Worm (Caenorhabditis elegans) whole organism, mixed stage, embryonic: ENCODE measurements around the gene cec-4.

Experiments used
- ceh-39 ChIP-seq: fragments of 150-350 bp; optimal IDR thresholded peaks from 2 replicates; lab custom pipeline; 2014; ENCODE audit warnings: missing biosample characterization, missing genetic modification characterization
- ceh-83 ChIP-seq: fragments of 200-800 bp; sonication (Bioruptor generic); optimal IDR thresholded peaks from 2 replicates; lab custom pipeline; 2018; ENCODE audit warnings: mild to moderate bottlenecking, missing genetic modification characterization, missing compliant biosample characterization
- ces-1 ChIP-seq: fragments of 150-350 bp; optimal IDR thresholded peaks from 2 replicates; lab custom pipeline; 2014; ENCODE audit warnings: missing biosample characterization, missing genetic modification reagents, missing genetic modification characterization
- cnd-1 ChIP-seq: fragments of 200-800 bp; sonication (Bioruptor generic); optimal IDR thresholded peaks from 2 replicates; lab custom pipeline; 2018; ENCODE audit warnings: mild to moderate bottlenecking, missing genetic modification characterization, missing compliant biosample characterization
- drap-1 ChIP-seq: fragments of 200-800 bp; sonication (Bioruptor generic); optimal IDR thresholded peaks from 3 replicates; lab custom pipeline; 2018; ENCODE audit warnings: mild to moderate bottlenecking, missing genetic modification characterization, missing compliant biosample characterization
- elt-1 ChIP-seq: sonication (generic microtip); optimal IDR thresholded peaks from 2 replicates; lab custom pipeline; 2017; ENCODE audit warnings: missing genetic modification characterization, mild to moderate bottlenecking, missing compliant biosample characterization, antibody characterized with exemption, moderate library complexity, borderline replicate concordance; ENCODE audit not compliant: insufficient read depth
- elt-3 ChIP-seq: fragments of 150-350 bp; optimal IDR thresholded peaks from 2 replicates; lab custom pipeline; 2014; ENCODE audit warnings: missing biosample characterization, missing genetic modification characterization
- lin-32 ChIP-seq: fragments of 200-800 bp; sonication (Bioruptor generic); optimal IDR thresholded peaks from 2 replicates; lab custom pipeline; 2018; ENCODE audit warnings: mild to moderate bottlenecking, missing genetic modification characterization, missing compliant biosample characterization
- mep-1 ChIP-seq: fragments of 150-350 bp; optimal IDR thresholded peaks from 2 replicates; lab custom pipeline; 2017; ENCODE audit warnings: missing biosample characterization, missing genetic modification reagents, missing genetic modification characterization, inconsistent platforms
- nhr-12 ChIP-seq: fragments of 150-350 bp; optimal IDR thresholded peaks from 2 replicates; lab custom pipeline; 2014; ENCODE audit warnings: missing biosample characterization, missing genetic modification characterization
- nhr-28 ChIP-seq: fragments of 150-350 bp; optimal IDR thresholded peaks from 2 replicates; lab custom pipeline; 2014; ENCODE audit warnings: missing biosample characterization, missing genetic modification characterization
- pha-4 ChIP-seq: fragments of 150-350 bp; optimal IDR thresholded peaks from 2 replicates; lab custom pipeline; 2018; ENCODE audit warnings: missing biosample characterization, missing genetic modification reagents, missing genetic modification characterization
- sem-2 ChIP-seq: fragments of 200-800 bp; sonication (Bioruptor generic); optimal IDR thresholded peaks from 2 replicates; lab custom pipeline; 2018; ENCODE audit warnings: mild to moderate bottlenecking, missing genetic modification characterization, missing compliant biosample characterization
- snpc-4 ChIP-seq: fragments of 150-350 bp; optimal IDR thresholded peaks from 2 replicates; lab custom pipeline; 2014; ENCODE audit warnings: missing biosample characterization, missing genetic modification characterization
- sptf-1 ChIP-seq: sonication (generic microtip); optimal IDR thresholded peaks from 2 replicates; lab custom pipeline; 2017; ENCODE audit warnings: mild to moderate bottlenecking, missing genetic modification characterization, moderate library complexity, missing compliant biosample characterization
- tbx-8 ChIP-seq: fragments of 200-800 bp; sonication (Bioruptor generic); optimal IDR thresholded peaks from 2 replicates; lab custom pipeline; 2018; ENCODE audit warnings: mild to moderate bottlenecking, missing genetic modification characterization, moderate library complexity, missing compliant biosample characterization
- unc-39 ChIP-seq: fragments of 150-350 bp; optimal IDR thresholded peaks from 2 replicates; lab custom pipeline; 2014; ENCODE audit warnings: missing biosample characterization, missing genetic modification characterization
- unc-62 ChIP-seq: fragments of 150-350 bp; optimal IDR thresholded peaks from 2 replicates; lab custom pipeline; 2014; ENCODE audit warnings: missing biosample characterization, missing genetic modification reagents, missing genetic modification characterization
- zip-8 ChIP-seq: fragments of 150-350 bp; optimal IDR thresholded peaks from 2 replicates; lab custom pipeline; 2014; ENCODE audit warnings: missing biosample characterization, missing genetic modification characterization

The cec-4 gene

DNA sequence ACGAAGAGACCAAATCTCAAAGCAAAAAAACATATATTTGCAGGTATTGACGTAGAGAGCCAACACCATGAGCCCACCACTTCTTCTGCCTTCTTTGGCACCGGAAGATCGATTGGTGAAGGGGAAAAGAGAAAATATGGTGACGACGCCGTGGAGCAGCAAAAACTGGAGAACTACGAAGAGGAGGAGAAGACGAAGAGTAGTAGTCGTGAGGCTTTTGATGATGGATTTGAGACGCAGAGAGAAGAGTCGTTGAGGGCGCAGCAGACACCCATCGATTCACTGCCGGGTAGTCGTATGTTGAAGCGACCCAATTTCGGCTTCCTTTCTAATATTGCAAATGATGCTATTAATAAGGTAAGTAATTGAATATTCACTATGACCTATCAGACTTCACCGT, 35.9 kb downstream of the cec-4 start:
- TF ChIP-seq tbx-8 (no peak), nhr-12 (no peak), lin-32 (GFP tag; lab: Kevin White, UChicago) (no peak), unc-39 (tag; lab: Kevin White, UChicago) (no peak), elt-1 (tag; lab: Kevin White, UChicago) (no peak), ceh-39 (tag; lab: Kevin White, UChicago) (no peak), zip-8 (tag; lab: Kevin White, UChicago) (no peak), sptf-1 (tag; lab: Kevin White, UChicago) (peak; percentile 1), nhr-28 (tag; lab: Kevin White, UChicago) (no peak), ces-1 (GFP tag; lab: Kevin White, UChicago) (peak; percentile 53)
- TF ChIP-seq, all 35 proteins: peak for 2

DNA sequence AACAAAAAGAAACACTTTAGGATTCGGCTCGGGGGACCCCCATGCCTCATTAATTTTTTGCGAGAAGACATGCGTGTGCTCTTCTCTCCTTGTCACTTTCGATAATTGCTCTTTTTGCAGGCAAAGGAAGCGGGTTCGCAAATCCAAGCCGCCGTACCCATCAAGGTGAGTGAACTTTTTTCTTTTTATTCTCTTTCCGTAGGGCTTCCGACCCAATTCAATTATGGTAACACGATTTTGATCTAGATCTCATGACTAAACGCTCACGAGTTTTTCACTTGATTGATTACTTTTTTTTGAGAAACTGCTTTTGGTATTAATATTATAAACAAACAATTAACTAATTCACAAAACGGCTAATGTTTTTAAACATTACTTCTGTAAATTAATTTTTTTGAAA, 37.0 kb downstream of the cec-4 start:
- TF ChIP-seq ces-1 (GFP tag; lab: Kevin White, UChicago): peak; percentile 85
- TF ChIP-seq unc-62 (GFP tag; lab: Kevin White, UChicago): no peak

DNA sequence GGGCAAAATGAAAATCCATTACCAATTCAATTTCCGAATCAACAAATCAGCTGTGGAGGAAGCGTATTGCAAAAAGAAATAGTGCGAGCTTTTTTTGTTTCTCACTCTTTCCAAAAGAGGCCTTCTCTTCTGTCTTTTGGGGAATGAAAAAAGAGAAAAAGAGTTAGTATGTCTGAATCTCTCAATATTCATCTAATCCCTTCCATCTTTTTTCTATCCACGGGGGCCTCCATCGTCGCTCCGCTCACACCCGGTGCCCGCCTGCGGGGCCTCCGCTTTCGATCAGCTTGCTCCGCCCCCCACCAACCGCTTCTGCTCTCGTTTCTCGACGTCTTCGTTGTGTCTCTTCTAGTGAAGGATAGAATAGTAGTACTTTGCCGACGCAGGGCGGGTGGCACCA, 43.7 kb downstream of the cec-4 start:
- no peak for TF ChIP-seq nhr-12
- TF ChIP-seq sptf-1 (tag; lab: Kevin White, UChicago): peak; percentile 57
- TF ChIP-seq pha-4 (tag; lab: Kevin White, UChicago): no peak
- TF ChIP-seq lin-32 (GFP tag; lab: Kevin White, UChicago): no peak
- no peak for TF ChIP-seq cnd-1 (tag; lab: Kevin White, UChicago)
- TF ChIP-seq snpc-4 (tag; lab: Kevin White, UChicago): no peak
- TF ChIP-seq ces-1 (GFP tag; lab: Kevin White, UChicago): peak; percentile 67

DNA sequence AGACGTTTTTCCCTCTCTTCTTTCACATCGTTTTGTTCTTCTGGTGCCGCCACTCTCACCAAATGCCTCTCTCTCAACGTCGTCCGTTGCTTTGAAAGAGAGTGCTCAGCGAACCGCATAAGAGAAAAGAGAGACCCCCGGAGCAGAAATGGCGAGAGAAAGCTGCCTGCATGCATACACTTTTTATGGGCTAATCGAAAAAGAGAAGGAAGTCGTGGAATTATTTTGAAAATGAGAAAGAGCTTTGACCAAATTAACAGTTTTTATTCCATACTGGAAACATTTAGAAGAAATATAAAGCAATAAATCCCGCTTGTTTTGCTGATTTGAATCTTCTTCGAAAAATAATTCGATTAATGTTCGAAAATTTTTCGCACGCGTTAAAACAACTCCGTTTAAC, 44.9 kb downstream of the cec-4 start:
- no peak for TF ChIP-seq nhr-12
- no peak for TF ChIP-seq elt-3 (tag; lab: Kevin White, UChicago)
- TF ChIP-seq ces-1 (GFP tag; lab: Kevin White, UChicago): peak; percentile 51

DNA sequence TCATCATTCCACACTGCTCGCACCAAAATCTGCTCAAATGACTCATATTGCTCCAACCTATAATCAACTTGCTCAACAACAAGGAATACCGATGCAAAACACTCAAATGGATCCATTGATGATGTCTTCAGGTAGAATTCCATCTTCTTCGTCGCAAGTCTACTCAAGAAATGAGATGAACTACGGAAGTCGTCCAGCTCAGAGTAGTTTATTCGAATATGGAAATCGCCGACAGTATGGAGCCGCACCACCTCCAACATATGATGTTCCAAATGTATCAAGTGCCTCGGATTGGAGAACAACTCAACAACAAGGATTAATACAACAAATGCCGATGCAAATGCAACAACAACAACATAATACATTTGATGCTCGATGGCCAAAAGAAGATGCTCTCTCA, 47.6 kb downstream of the cec-4 start:
- TF ChIP-seq drap-1 (no peak), mep-1 (tag; lab: Kevin White, UChicago) (no peak), zip-8 (tag; lab: Kevin White, UChicago) (no peak), cnd-1 (tag; lab: Kevin White, UChicago) (no peak), snpc-4 (tag; lab: Kevin White, UChicago) (no peak), sem-2 (GFP tag; lab: Kevin White, UChicago) (no peak), pha-4 (tag; lab: Kevin White, UChicago) (no peak), elt-1 (tag; lab: Kevin White, UChicago) (no peak)

DNA sequence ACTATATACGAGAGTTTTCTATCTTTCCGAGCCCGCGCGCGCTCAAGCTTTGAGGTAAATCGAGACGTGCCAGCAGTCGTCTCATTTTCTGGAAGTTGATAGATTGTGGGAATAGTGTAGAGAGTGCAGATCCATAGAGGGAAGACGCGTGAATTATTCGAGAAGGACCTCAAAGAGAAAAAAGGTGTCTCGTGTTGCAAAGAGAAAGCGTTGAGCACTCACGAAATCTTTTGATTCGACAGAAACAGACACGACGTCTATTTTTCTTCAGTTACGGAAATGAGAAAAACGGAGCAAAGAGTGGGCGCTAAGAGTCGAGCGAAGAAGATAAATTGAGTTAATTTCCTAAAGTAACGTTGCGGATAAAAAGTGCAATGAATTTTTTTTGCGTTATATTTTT, 48.4 kb downstream of the cec-4 start:
- TF ChIP-seq ceh-83 (GFP tag; lab: Kevin White, UChicago) (no peak), ces-1 (GFP tag; lab: Kevin White, UChicago) (peak; percentile 8)
- TF ChIP-seq, all 35 proteins: peak for 1
